Worm (Caenorhabditis elegans) whole organism, late embryonic: Measurements from ENCODE around the gene sre-34.

Experiments used
- C38D4.7 ChIP-seq: fragments of 200-800 bp; sonication (Bioruptor generic); optimal IDR thresholded peaks from 2 replicates; lab custom pipeline; 2018; ENCODE audit warnings: mild to moderate bottlenecking, missing genetic modification characterization, moderate library complexity, missing compliant biosample characterization
- K02D7.2 ChIP-seq: sonication (generic microtip); optimal IDR thresholded peaks from 2 replicates; lab custom pipeline; 2017; ENCODE audit warnings: mild to moderate bottlenecking, missing genetic modification characterization, missing compliant biosample characterization
- T23F11.4 ChIP-seq: fragments of 200-800 bp; sonication (Bioruptor generic); optimal IDR thresholded peaks from 2 replicates; lab custom pipeline; 2018; ENCODE audit warnings: mild to moderate bottlenecking, missing genetic modification characterization, missing compliant biosample characterization
- Y22D7AL.16 ChIP-seq: sonication (generic microtip); optimal IDR thresholded peaks from 2 replicates; lab custom pipeline; 2016; ENCODE audit warnings: missing genetic modification characterization, missing compliant biosample characterization
- ahr-1 ChIP-seq: sonication (generic microtip); optimal IDR thresholded peaks from 2 replicates; lab custom pipeline; 2016; ENCODE audit warnings: missing genetic modification characterization, missing compliant biosample characterization
- ama-1 ChIP-seq: fragments of 150-350 bp; optimal IDR thresholded peaks from 2 replicates; lab custom pipeline; 2014
- ceh-18 ChIP-seq: sonication (generic microtip); optimal IDR thresholded peaks from 2 replicates; lab custom pipeline; 2016; ENCODE audit warnings: missing genetic modification characterization, missing compliant biosample characterization
- ceh-19 ChIP-seq: fragments of 200-800 bp; sonication (Bioruptor generic); optimal IDR thresholded peaks from 2 replicates; lab custom pipeline; 2018; ENCODE audit warnings: mild to moderate bottlenecking, missing genetic modification characterization, missing compliant biosample characterization
- ceh-2 ChIP-seq: sonication (generic microtip); optimal IDR thresholded peaks from 2 replicates; lab custom pipeline; 2016; ENCODE audit warnings: missing genotype, missing genetic modification characterization, missing compliant biosample characterization
- ceh-22 ChIP-seq: sonication (generic microtip); optimal IDR thresholded peaks from 2 replicates; lab custom pipeline; 2017; ENCODE audit warnings: missing biosample characterization, missing genetic modification characterization
- ceh-24 ChIP-seq: sonication (generic microtip); optimal IDR thresholded peaks from 2 replicates; lab custom pipeline; 2016; ENCODE audit warnings: mild to moderate bottlenecking, missing genetic modification characterization, missing compliant biosample characterization
- ceh-30 ChIP-seq: fragments of 150-350 bp; optimal IDR thresholded peaks from 2 replicates; lab custom pipeline; 2014; ENCODE audit warnings: missing biosample characterization, missing genetic modification characterization
- ceh-31 ChIP-seq: sonication (generic microtip); optimal IDR thresholded peaks from 2 replicates; lab custom pipeline; 2016; ENCODE audit warnings: missing genetic modification characterization, missing compliant biosample characterization
- ceh-34 ChIP-seq: sonication (generic microtip); optimal IDR thresholded peaks from 2 replicates; lab custom pipeline; 2016; ENCODE audit warnings: mild to moderate bottlenecking, missing genetic modification characterization, missing compliant biosample characterization
- ceh-48 ChIP-seq: sonication (generic microtip); optimal IDR thresholded peaks from 2 replicates; lab custom pipeline; 2016; ENCODE audit warnings: missing genetic modification characterization, inconsistent platforms, missing compliant biosample characterization
- ceh-6 ChIP-seq: fragments of 200-800 bp; sonication (Bioruptor generic); optimal IDR thresholded peaks from 2 replicates; lab custom pipeline; 2018; ENCODE audit warnings: mild to moderate bottlenecking, missing genetic modification characterization, missing compliant biosample characterization
- che-1 ChIP-seq: sonication (generic microtip); optimal IDR thresholded peaks from 2 replicates; lab custom pipeline; 2016; ENCODE audit warnings: mild to moderate bottlenecking, missing genetic modification characterization, missing compliant biosample characterization
- dmd-4 ChIP-seq: sonication (generic microtip); optimal IDR thresholded peaks from 2 replicates; lab custom pipeline; 2016; ENCODE audit warnings: borderline replicate concordance, missing genetic modification characterization, missing compliant biosample characterization
- dve-1 ChIP-seq: sonication (generic microtip); optimal IDR thresholded peaks from 2 replicates; lab custom pipeline; 2017; ENCODE audit warnings: antibody characterized with exemption, mild to moderate bottlenecking, missing genetic modification characterization, missing compliant biosample characterization
- elt-2 ChIP-seq: sonication (generic microtip); optimal IDR thresholded peaks from 2 replicates; lab custom pipeline; 2016; ENCODE audit warnings: missing genetic modification reagents, missing genetic modification characterization, missing compliant biosample characterization
- elt-4 ChIP-seq: sonication (generic microtip); optimal IDR thresholded peaks from 2 replicates; lab custom pipeline; 2016; ENCODE audit warnings: missing genetic modification characterization, missing compliant biosample characterization
- eyg-1 ChIP-seq: sonication (generic microtip); optimal IDR thresholded peaks from 2 replicates; lab custom pipeline; 2016; ENCODE audit warnings: missing genotype, missing genetic modification characterization, missing compliant biosample characterization
- fkh-10 ChIP-seq: fragments of 150-350 bp; optimal IDR thresholded peaks from 2 replicates; lab custom pipeline; 2014; ENCODE audit warnings: missing biosample characterization, missing genetic modification reagents, missing genetic modification characterization
- hlh-30 ChIP-seq: sonication (generic microtip); optimal IDR thresholded peaks from 2 replicates; lab custom pipeline; 2017; ENCODE audit warnings: antibody characterized with exemption, missing genetic modification characterization, missing compliant biosample characterization; ENCODE audit not compliant: insufficient read depth
- hlh-6 ChIP-seq: sonication (generic microtip); optimal IDR thresholded peaks from 2 replicates; lab custom pipeline; 2016; ENCODE audit warnings: missing genotype, missing genetic modification characterization, missing compliant biosample characterization
- lim-6 ChIP-seq: sonication (generic microtip); optimal IDR thresholded peaks from 2 replicates; lab custom pipeline; 2016; ENCODE audit warnings: missing genetic modification characterization, missing compliant biosample characterization
- nfya-1 ChIP-seq: sonication (generic microtip); optimal IDR thresholded peaks from 2 replicates; lab custom pipeline; 2017; ENCODE audit warnings: missing genetic modification characterization, mild to moderate bottlenecking, missing compliant biosample characterization, antibody characterized with exemption, moderate library complexity
- nhr-11 ChIP-seq: fragments of 150-350 bp; optimal IDR thresholded peaks from 2 replicates; lab custom pipeline; 2014; ENCODE audit warnings: missing biosample characterization, missing genetic modification characterization
- nhr-232 ChIP-seq: sonication (generic microtip); optimal IDR thresholded peaks from 2 replicates; lab custom pipeline; 2016; ENCODE audit warnings: missing genetic modification characterization, missing compliant biosample characterization
- npax-4 ChIP-seq: sonication (generic microtip); optimal IDR thresholded peaks from 2 replicates; lab custom pipeline; 2016; ENCODE audit warnings: missing genetic modification characterization, missing compliant biosample characterization
- pat-9 ChIP-seq: fragments of 200-800 bp; sonication (Bioruptor generic); optimal IDR thresholded peaks from 2 replicates; lab custom pipeline; 2018; ENCODE audit warnings: mild to moderate bottlenecking, missing genetic modification characterization, moderate library complexity, missing compliant biosample characterization
- pqm-1 ChIP-seq: sonication (generic microtip); optimal IDR thresholded peaks from 2 replicates; lab custom pipeline; 2016; ENCODE audit warnings: missing genetic modification characterization, missing compliant biosample characterization
- pros-1 ChIP-seq: fragments of 150-350 bp; optimal IDR thresholded peaks from 2 replicates; lab custom pipeline; 2014; ENCODE audit warnings: missing biosample characterization, missing genetic modification reagents, missing genetic modification characterization
- rnt-1 ChIP-seq: sonication (generic microtip); optimal IDR thresholded peaks from 2 replicates; lab custom pipeline; 2016; ENCODE audit warnings: missing genetic modification characterization, missing compliant biosample characterization
- sox-4 ChIP-seq: sonication (generic microtip); optimal IDR thresholded peaks from 2 replicates; lab custom pipeline; 2017; ENCODE audit warnings: mild to moderate bottlenecking, missing genetic modification characterization, inconsistent platforms, missing compliant biosample characterization
- tbx-2 ChIP-seq: sonication (generic microtip); optimal IDR thresholded peaks from 2 replicates; lab custom pipeline; 2016; ENCODE audit warnings: missing genetic modification characterization, missing compliant biosample characterization
- tbx-7 ChIP-seq: sonication (generic microtip); optimal IDR thresholded peaks from 2 replicates; lab custom pipeline; 2016; ENCODE audit warnings: missing genotype, missing genetic modification characterization, missing compliant biosample characterization
- ttx-3 ChIP-seq: sonication (generic microtip); optimal IDR thresholded peaks from 2 replicates; lab custom pipeline; 2016; ENCODE audit warnings: missing genetic modification reagents, missing genetic modification characterization, missing compliant biosample characterization
- unc-55 ChIP-seq: sonication (generic microtip); optimal IDR thresholded peaks from 2 replicates; lab custom pipeline; 2017; ENCODE audit warnings: missing biosample characterization, missing genetic modification reagents, missing genetic modification characterization
- unc-86 ChIP-seq: sonication (generic microtip); optimal IDR thresholded peaks from 2 replicates; lab custom pipeline; 2016; ENCODE audit warnings: missing genetic modification characterization, missing compliant biosample characterization
- ztf-16 ChIP-seq: sonication (generic microtip); optimal IDR thresholded peaks from 2 replicates; lab custom pipeline; 2017; ENCODE audit warnings: missing genetic modification characterization, missing compliant biosample characterization

Gene sre-34

DNA sequence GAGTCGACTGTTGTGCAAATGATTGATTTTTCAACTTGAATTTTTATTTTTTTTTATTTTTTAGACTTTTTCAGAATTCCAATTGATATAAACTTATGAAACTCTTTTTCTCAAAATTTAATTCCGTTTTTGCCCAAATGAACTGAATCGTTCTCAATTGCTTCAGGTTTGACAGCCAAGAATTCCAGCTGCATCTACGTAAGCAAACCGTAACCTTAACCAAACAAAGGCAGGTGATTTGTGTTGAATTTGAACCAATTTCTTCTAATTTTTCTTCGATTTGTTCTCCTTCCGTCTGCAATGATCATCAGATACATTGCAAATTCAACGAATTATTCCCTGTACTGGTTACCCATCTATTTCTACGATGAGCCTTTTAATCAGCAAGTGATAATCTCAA, at the start of gene sre-34:
Gene sre-34 (plus strand): TSS at position 301 of the 400 bp plus-strand sequence.
- TF ChIP-seq elt-4 (no peak), pros-1 (tag; lab: Kevin White, UChicago) (no peak), pqm-1 (tag; lab: Kevin White, UChicago) (no peak), T23F11.4 (GFP tag; lab: Kevin White, UChicago) (no peak), pat-9 (tag; lab: Kevin White, UChicago) (no peak), sox-4 (tag; lab: Kevin White, UChicago) (no peak), npax-4 (no peak), dmd-4 (tag; lab: Kevin White, UChicago) (no peak), ceh-31 (no peak), ceh-22 (tag; lab: Kevin White, UChicago) (no peak), Y22D7AL.16 (tag; lab: Kevin White, UChicago) (no peak), ama-1 (no peak), C38D4.7 (GFP tag; lab: Kevin White, UChicago) (no peak), unc-55 (GFP tag; lab: Kevin White, UChicago) (no peak), unc-86 (no peak)

DNA sequence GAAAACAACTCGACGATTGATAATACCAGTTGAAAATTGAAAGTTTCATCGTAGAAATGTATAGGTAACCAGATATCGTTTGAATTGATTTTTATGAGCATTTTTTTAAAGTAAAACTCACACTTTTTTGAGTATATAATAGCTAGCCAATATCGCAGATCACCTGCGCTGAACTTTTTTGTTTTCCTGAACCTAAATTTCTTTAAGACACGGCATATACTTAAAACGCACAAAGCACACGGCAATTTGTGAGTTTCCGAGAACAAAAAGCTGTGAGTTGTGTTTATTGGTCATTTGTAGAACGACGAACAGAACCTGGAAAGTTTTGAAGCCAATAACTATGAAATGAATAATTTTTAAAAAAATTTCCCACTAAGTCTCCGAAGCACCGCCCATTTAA, 48.2 kb upstream of the sre-34 start, which contains the start of gene sre-29:
Gene sre-29 (minus strand): TSS at position 101 of the 400 bp plus-strand sequence.
- no peak for TF ChIP-seq ceh-24 (tag; lab: Kevin White, UChicago)
- no peak for TF ChIP-seq elt-4
- TF ChIP-seq pqm-1 (tag; lab: Kevin White, UChicago), result no peak
- no peak for TF ChIP-seq hlh-6 (tag; lab: Kevin White, UChicago)
- TF ChIP-seq fkh-10, result no peak
- TF ChIP-seq ceh-2 (tag; lab: Kevin White, UChicago), result no peak
- no peak for TF ChIP-seq elt-2 (tag; lab: Kevin White, UChicago)
- no peak for TF ChIP-seq che-1 (tag; lab: Kevin White, UChicago)
- no peak for TF ChIP-seq ahr-1 (tag; lab: Kevin White, UChicago)
- TF ChIP-seq tbx-7 (tag; lab: Kevin White, UChicago), result no peak
- no peak for TF ChIP-seq Y22D7AL.16 (tag; lab: Kevin White, UChicago)
- no peak for TF ChIP-seq tbx-2 (tag; lab: Kevin White, UChicago)
- no peak for TF ChIP-seq ceh-18 (tag; lab: Kevin White, UChicago)
- no peak for TF ChIP-seq ttx-3 (tag; lab: Kevin White, UChicago)
- no peak for TF ChIP-seq nhr-232 (tag; lab: Kevin White, UChicago)
- TF ChIP-seq pros-1 (tag; lab: Kevin White, UChicago), result no peak
- TF ChIP-seq ceh-34 (tag; lab: Kevin White, UChicago), result no peak
- TF ChIP-seq nfya-1 (tag; lab: Kevin White, UChicago), result no peak
- no peak for TF ChIP-seq ceh-19 (GFP tag; lab: Kevin White, UChicago)

DNA sequence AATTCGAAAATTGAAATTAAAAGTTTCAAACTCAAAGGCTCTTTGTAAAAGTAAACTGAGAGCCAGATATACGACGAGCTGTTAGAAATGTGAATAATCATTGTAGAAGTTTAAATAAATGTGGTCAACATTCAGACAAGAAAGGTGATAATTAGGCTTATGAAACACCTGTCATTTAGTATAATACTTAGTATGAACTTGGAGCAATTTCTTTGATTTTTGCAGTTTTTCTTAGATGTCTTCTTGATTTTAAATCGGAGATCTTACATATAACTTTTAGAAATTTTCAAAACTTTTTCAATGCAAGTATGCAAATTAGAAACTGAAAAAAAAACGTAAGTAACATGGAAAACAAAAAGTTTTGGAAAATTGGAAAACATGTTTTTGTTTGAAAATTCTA, 43.6 kb upstream of the sre-34 start, which contains the start of gene sre-30:
Gene sre-30 (minus strand): TSS at position 101 of the 400 bp plus-strand sequence.
- TF ChIP-seq ceh-30 (tag; lab: Kevin White, UChicago), result no peak
- no peak for TF ChIP-seq hlh-30
- TF ChIP-seq rnt-1 (tag; lab: Kevin White, UChicago), result no peak
- TF ChIP-seq ceh-48 (tag; lab: Kevin White, UChicago), result no peak
- no peak for TF ChIP-seq eyg-1
- TF ChIP-seq T23F11.4 (GFP tag; lab: Kevin White, UChicago), result no peak
- no peak for TF ChIP-seq npax-4
- no peak for TF ChIP-seq nhr-11 (tag; lab: Kevin White, UChicago)

DNA sequence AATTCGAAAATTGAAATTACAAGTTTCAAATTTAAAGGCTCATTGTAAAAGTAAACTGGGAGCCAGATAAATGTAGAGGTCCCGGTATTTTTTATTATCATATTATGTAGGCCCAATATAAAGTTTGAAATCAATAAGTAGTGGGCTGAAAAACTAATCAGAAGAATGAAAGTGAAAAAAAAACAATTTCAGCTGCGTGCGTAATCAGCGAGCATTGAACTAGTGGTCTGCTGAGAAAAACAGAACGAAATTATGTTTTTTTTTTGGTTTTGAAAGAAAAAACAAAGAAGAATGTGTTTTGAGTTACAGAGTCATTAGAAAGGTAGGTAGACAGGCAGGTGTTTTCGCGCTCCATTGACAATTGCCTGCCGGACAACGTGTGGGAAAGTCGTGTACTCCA, 41.2 kb upstream of the sre-34 start, which contains the start of gene sre-31:
Gene sre-31 (minus strand): TSS at position 101 of the 400 bp plus-strand sequence.
- no peak for TF ChIP-seq K02D7.2 (tag; lab: Kevin White, UChicago)
- no peak for TF ChIP-seq Y22D7AL.16 (tag; lab: Kevin White, UChicago)
- TF ChIP-seq ceh-6 (GFP tag; lab: Kevin White, UChicago), result no peak
- no peak for TF ChIP-seq ceh-48 (tag; lab: Kevin White, UChicago)
- no peak for TF ChIP-seq dve-1 (tag; lab: Kevin White, UChicago)
- TF ChIP-seq ceh-34 (tag; lab: Kevin White, UChicago), result no peak
- no peak for TF ChIP-seq che-1 (tag; lab: Kevin White, UChicago)
- TF ChIP-seq ztf-16 (tag; lab: Kevin White, UChicago), result no peak
- no peak for TF ChIP-seq lim-6 (tag; lab: Kevin White, UChicago)
